Worm (Caenorhabditis elegans) whole organism, L4 larva: ENCODE data around the gene clh-1.

Experiments
- F49E8.2 ChIP-seq: sonication (generic microtip); optimal IDR thresholded peaks from 2 replicates; lab custom pipeline; 2016; ENCODE audit warnings: missing compliant biosample characterization, mild to moderate bottlenecking, missing genetic modification characterization, borderline replicate concordance
- T20F7.1 ChIP-seq: fragments of 200-800 bp; sonication (Bioruptor generic); optimal IDR thresholded peaks from 2 replicates; lab custom pipeline; 2018; ENCODE audit warnings: mild to moderate bottlenecking, missing genetic modification characterization, missing compliant biosample characterization
- T26A8.4 ChIP-seq: fragments of 200-800 bp; sonication (Bioruptor generic); IDR thresholded peaks from 2 replicates; pipeline ENCODE4 v1.3.6; 2022; ENCODE audit warnings: missing genetic modification characterization, missing compliant biosample characterization
- Y5F2A.4 ChIP-seq: fragments of 200-800 bp; sonication (Bioruptor generic); optimal IDR thresholded peaks from 2 replicates; lab custom pipeline; 2018; ENCODE audit warnings: mild to moderate bottlenecking, missing genetic modification characterization, missing compliant biosample characterization
- ZK337.2 ChIP-seq: fragments of 200-800 bp; sonication (Bioruptor generic); IDR thresholded peaks from 2 replicates; pipeline ENCODE4 v1.3.6; 2022; ENCODE audit warnings: missing genetic modification reagents, missing genetic modification characterization, missing compliant biosample characterization
- ZK546.5 ChIP-seq, 2 experiments: sonication (generic microtip); optimal IDR thresholded peaks; 2 replicates each; lab custom pipeline; 2017; ENCODE audit warnings: missing biosample characterization in 2 of 2, missing genetic modification characterization in 2 of 2
- aha-1 ChIP-seq: fragments of 150-350 bp; peaks from one replicate; lab custom pipeline; 2014; ENCODE audit warnings: missing biosample characterization, missing genetic modification characterization
- ceh-28 ChIP-seq: fragments of 150-350 bp; optimal IDR thresholded peaks from 2 replicates; lab custom pipeline; 2014; ENCODE audit warnings: missing biosample characterization, missing genetic modification reagents, missing genetic modification characterization
- ceh-32 ChIP-seq: sonication (generic microtip); optimal IDR thresholded peaks from 2 replicates; lab custom pipeline; 2016; ENCODE audit warnings: mild to moderate bottlenecking, missing genetic modification characterization, missing compliant biosample characterization; ENCODE audit not compliant: poor library complexity
- ces-1 ChIP-seq: fragments of 150-350 bp; sonication (generic microtip); optimal IDR thresholded peaks from 4 replicates; lab custom pipeline; 2014; ENCODE audit warnings: missing biosample characterization, missing genetic modification reagents, missing genetic modification characterization
- daf-19 ChIP-seq: fragments of 200-800 bp; sonication (Bioruptor generic); conservative IDR thresholded peaks from 2 replicates; pipeline ENCODE4 v1.3.6; 2022; ENCODE audit warnings: missing genetic modification characterization, missing compliant biosample characterization
- dpl-1 ChIP-seq: fragments of 150-350 bp; optimal IDR thresholded peaks from 2 replicates; lab custom pipeline; 2014; ENCODE audit warnings: missing biosample characterization, missing genetic modification reagents, missing genetic modification characterization
- duxl-1 ChIP-seq: sonication (generic microtip); optimal IDR thresholded peaks from 2 replicates; lab custom pipeline; 2016; ENCODE audit warnings: mild to moderate bottlenecking, missing genetic modification characterization, moderate library complexity, missing compliant biosample characterization; ENCODE audit not compliant: poor library complexity
- fkh-10 ChIP-seq: fragments of 150-350 bp; optimal IDR thresholded peaks from 2 replicates; lab custom pipeline; 2014; ENCODE audit warnings: missing biosample characterization, missing genetic modification reagents, missing genetic modification characterization
- gei-8 ChIP-seq: fragments of 200-800 bp; sonication (Bioruptor generic); optimal IDR thresholded peaks from 2 replicates; lab custom pipeline; 2018; ENCODE audit warnings: mild to moderate bottlenecking, missing genetic modification characterization, missing compliant biosample characterization
- hlh-11 ChIP-seq: fragments of 200-800 bp; sonication (Bioruptor generic); optimal IDR thresholded peaks from 2 replicates; lab custom pipeline; 2018; ENCODE audit warnings: mild to moderate bottlenecking, missing genetic modification characterization, missing compliant biosample characterization
- jun-1 ChIP-seq: fragments of 150-350 bp; optimal IDR thresholded peaks from 2 replicates; lab custom pipeline; 2014; ENCODE audit warnings: missing biosample characterization, missing genetic modification reagents, missing genetic modification characterization
- lin-1 ChIP-seq: fragments of 200-800 bp; sonication (Bioruptor generic); IDR thresholded peaks from 2 replicates; pipeline ENCODE4 v1.3.6; 2022; ENCODE audit warnings: missing genetic modification reagents, missing genetic modification characterization, missing compliant biosample characterization
- lin-29 ChIP-seq: fragments of 200-800 bp; sonication (Bioruptor generic); IDR thresholded peaks from 2 replicates; pipeline ENCODE4 v1.3.6; 2022; ENCODE audit warnings: missing genetic modification reagents, missing genetic modification characterization, missing compliant biosample characterization
- lsy-2 ChIP-seq, 2 experiments: fragments of 150-350 bp in 1 of 2; sonication (generic microtip) in 1 of 2; optimal IDR thresholded peaks; 2 replicates each; lab custom pipeline; 2014 to 2017; ENCODE audit warnings: missing biosample characterization in 2 of 2, missing genetic modification characterization in 2 of 2
- mdl-1 ChIP-seq, 2 experiments: fragments of 150-350 bp in 1 of 2; sonication (generic microtip) in 1 of 2; optimal IDR thresholded peaks; 2 replicates each; lab custom pipeline; 2014 to 2017; ENCODE audit warnings: missing biosample characterization in 2 of 2, missing genetic modification characterization in 2 of 2
- mep-1 ChIP-seq: fragments of 150-350 bp; sonication (generic microtip); optimal IDR thresholded peaks from 3 replicates; lab custom pipeline; 2014; ENCODE audit warnings: missing biosample characterization, missing genetic modification characterization
- mes-2 ChIP-seq: sonication (generic microtip); optimal IDR thresholded peaks from 2 replicates; lab custom pipeline; 2016; ENCODE audit warnings: missing genotype, mild to moderate bottlenecking, missing genetic modification characterization, missing compliant biosample characterization; ENCODE audit not compliant: poor library complexity, severe bottlenecking
- nhr-11 ChIP-seq: fragments of 150-350 bp; optimal IDR thresholded peaks from 2 replicates; lab custom pipeline; 2014; ENCODE audit warnings: missing biosample characterization, missing genetic modification characterization
- nhr-28 ChIP-seq: fragments of 150-350 bp; optimal IDR thresholded peaks from 2 replicates; lab custom pipeline; 2014; ENCODE audit warnings: missing biosample characterization, missing genetic modification characterization
- nhr-41 ChIP-seq: fragments of 200-800 bp; sonication (Bioruptor generic); IDR thresholded peaks from 2 replicates; pipeline ENCODE4 v1.3.6; 2022; ENCODE audit warnings: missing genetic modification reagents, missing genetic modification characterization, missing compliant biosample characterization
- nhr-48 ChIP-seq: sonication (generic microtip); optimal IDR thresholded peaks from 2 replicates; lab custom pipeline; 2016; ENCODE audit warnings: mild to moderate bottlenecking, missing genetic modification characterization, missing compliant biosample characterization
- nhr-6 ChIP-seq: fragments of 150-350 bp; optimal IDR thresholded peaks from 2 replicates; lab custom pipeline; 2014; ENCODE audit warnings: missing biosample characterization, missing genetic modification characterization
- nhr-77 ChIP-seq: fragments of 150-350 bp; optimal IDR thresholded peaks from 2 replicates; lab custom pipeline; 2014; ENCODE audit warnings: missing biosample characterization, missing genetic modification characterization
- set-16 ChIP-seq: fragments of 200-800 bp; sonication (Bioruptor generic); IDR thresholded peaks from 2 replicates; pipeline ENCODE4 v1.3.6; 2022; ENCODE audit warnings: missing genetic modification reagents, missing genetic modification characterization, missing compliant biosample characterization
- snpc-4 ChIP-seq: fragments of 150-350 bp; optimal IDR thresholded peaks from 2 replicates; lab custom pipeline; 2014; ENCODE audit warnings: missing biosample characterization, missing genetic modification characterization
- spr-3 ChIP-seq: fragments of 200-800 bp; sonication (Bioruptor generic); optimal IDR thresholded peaks from 2 replicates; lab custom pipeline; 2018; ENCODE audit warnings: mild to moderate bottlenecking, missing genetic modification characterization, missing compliant biosample characterization
- tag-97 ChIP-seq: fragments of 200-800 bp; sonication (Bioruptor generic); IDR thresholded peaks from 2 replicates; pipeline ENCODE4 v1.3.6; 2022; ENCODE audit warnings: missing genetic modification characterization, missing compliant biosample characterization
- tra-1 ChIP-seq: fragments of 200-800 bp; sonication (Bioruptor generic); IDR thresholded peaks from 2 replicates; pipeline ENCODE4 v1.3.6; 2022; ENCODE audit warnings: missing genetic modification reagents, missing genetic modification characterization, missing compliant biosample characterization
- unc-130 ChIP-seq: sonication (generic microtip); optimal IDR thresholded peaks from 2 replicates; lab custom pipeline; 2016; ENCODE audit warnings: missing genetic modification reagents, missing genetic modification characterization, missing compliant biosample characterization
- zag-1 ChIP-seq: fragments of 150-350 bp; optimal IDR thresholded peaks from 2 replicates; lab custom pipeline; 2014; ENCODE audit warnings: missing biosample characterization, missing genetic modification characterization
- zfp-3 ChIP-seq: fragments of 200-800 bp; sonication (Bioruptor generic); conservative IDR thresholded peaks from 2 replicates; pipeline ENCODE4 v1.3.6; 2022; ENCODE audit warnings: missing genetic modification reagents, missing genetic modification characterization, missing compliant biosample characterization
- zip-11 ChIP-seq: fragments of 200-800 bp; sonication (Bioruptor generic); IDR thresholded peaks from 2 replicates; pipeline ENCODE4 v1.3.6; 2022; ENCODE audit warnings: missing genetic modification characterization, missing compliant biosample characterization
- zip-2 ChIP-seq: fragments of 150-350 bp; optimal IDR thresholded peaks from 2 replicates; lab custom pipeline; 2014; ENCODE audit warnings: missing biosample characterization, missing genetic modification characterization

The clh-1 gene

DNA sequence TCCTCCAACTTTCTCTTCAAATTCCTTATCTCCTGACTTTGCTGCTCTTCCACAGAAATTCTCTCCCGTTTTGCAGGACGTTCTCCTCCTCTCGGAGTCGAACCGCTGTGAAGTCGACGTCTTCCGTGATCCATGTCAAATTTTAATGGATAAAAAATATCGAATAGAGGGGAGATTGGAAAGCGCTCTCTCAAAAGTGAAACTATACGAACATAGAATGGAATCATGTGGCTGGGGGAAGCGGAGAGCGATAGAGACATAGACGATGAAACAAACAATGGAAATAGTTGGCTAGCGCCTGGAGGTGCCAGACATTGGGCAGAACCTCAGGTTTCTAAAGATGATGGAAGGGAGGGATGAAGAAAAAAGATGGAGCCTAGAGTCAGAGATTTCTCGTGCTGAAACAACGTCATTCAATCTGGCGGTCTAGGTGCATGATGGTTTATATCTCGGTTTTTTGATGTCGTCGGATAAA is 42.3 kb downstream of the clh-1 start, which contains the start of gene F43G6.8 (continued):
- TF ChIP-seq mep-1 (tag; lab: Kevin White, UChicago) (peak; percentile 56), nhr-11 (tag; lab: Kevin White, UChicago) (peak; percentile 80), hlh-11 (tag; lab: Kevin White, UChicago) (peak; percentile 74), aha-1 (tag; lab: Kevin White, UChicago) (peak; percentile 75), nhr-28 (tag; lab: Kevin White, UChicago) (peak; percentile 53), dpl-1 (GFP tag; lab: Kevin White, UChicago) (peak; percentile 24), nhr-6 (tag; lab: Kevin White, UChicago) (peak; percentile 23), zag-1 (tag; lab: Kevin White, UChicago) (no peak), zip-2 (tag; lab: Kevin White, UChicago) (no peak), mdl-1 (tag; optimal IDR thresholded peaks at IDR 0.05; lab: Kevin White, UChicago) (peak in 1 of 2 experiments; percentile 74), ZK546.5 (tag; optimal IDR thresholded peaks at IDR 0.05; lab: Kevin White, UChicago) (no peak), spr-3 (no peak), snpc-4 (tag; lab: Kevin White, UChicago) (no peak), mes-2 (tag; lab: Kevin White, UChicago) (peak; percentile 36)

- TF ChIP-seq ces-1 (GFP tag; lab: Kevin White, UChicago) (no peak), nhr-77 (tag; lab: Kevin White, UChicago) (no peak), T20F7.1 (GFP tag; lab: Kevin White, UChicago) (no peak), set-16 (GFP tag; lab: Robert Waterston, UW) (peak; percentile 71)
Measured at ce11 chrII:11811241-11811640, 45.0 kb downstream of the clh-1 start.

- TF ChIP-seq ZK546.5 (tag; optimal IDR thresholded peaks at IDR 0.05; lab: Kevin White, UChicago) (no peak), unc-130 (no peak), lin-29 (no peak), lsy-2 (tag; optimal IDR thresholded peaks at IDR 0.05; lab: Kevin White, UChicago) (no peak), ZK337.2 (GFP tag; lab: Robert Waterston, UW) (no peak), lin-1 (no peak), gei-8 (GFP tag; lab: Kevin White, UChicago) (no peak), mes-2 (tag; lab: Kevin White, UChicago) (no peak), T26A8.4 (GFP tag; lab: Robert Waterston, UW) (no peak), daf-19 (GFP tag; lab: Robert Waterston, UW) (no peak), fkh-10 (GFP tag; lab: Kevin White, UChicago) (no peak)
Measured at ce11 chrII:11810436-11810835, 45.8 kb downstream of the clh-1 start, which contains the start of gene F43G6.7. Gene F43G6.7 (plus strand): TSS chrII:11810790.

DNA sequence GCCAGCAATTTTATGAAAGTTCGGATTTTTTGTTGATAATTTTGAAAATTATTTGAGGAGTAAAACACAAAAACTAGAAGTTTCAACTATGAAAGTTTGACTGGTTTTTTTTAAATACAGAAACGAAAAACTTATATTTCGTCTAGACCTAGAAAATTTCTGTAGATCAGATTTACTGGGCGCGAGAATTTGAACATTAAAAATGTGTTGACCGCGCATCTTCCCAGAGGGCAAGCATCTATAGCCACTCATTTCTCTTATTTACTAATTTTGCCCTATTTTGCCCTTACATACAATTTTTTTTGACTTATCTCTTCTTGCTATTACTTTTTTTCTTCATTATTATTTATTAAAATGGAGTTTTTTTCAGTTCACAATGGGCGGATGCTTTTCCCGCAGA is 47.3 kb downstream of the clh-1 start, which contains the start of gene F43G6.10:
F43G6.10 (plus strand) TSS at position 371 of the 400 bp plus-strand sequence.
- no peak for TF ChIP-seq lin-29
- TF ChIP-seq zfp-3 (GFP tag; lab: Robert Waterston, UW) = no peak
- TF ChIP-seq nhr-48 (tag; lab: Kevin White, UChicago) = no peak
- no peak for TF ChIP-seq Y5F2A.4 (GFP tag; lab: Kevin White, UChicago)
- no peak for TF ChIP-seq T26A8.4 (GFP tag; lab: Robert Waterston, UW)
- no peak for TF ChIP-seq jun-1 (tag; lab: Kevin White, UChicago)
- no peak for TF ChIP-seq ceh-28 (tag; lab: Kevin White, UChicago)
- TF ChIP-seq gei-8 (GFP tag; lab: Kevin White, UChicago) = no peak
- no peak for TF ChIP-seq mdl-1 (tag; optimal IDR thresholded peaks at IDR 0.05; lab: Kevin White, UChicago)
- TF ChIP-seq nhr-41 = no peak
- no peak for TF ChIP-seq tra-1 (GFP tag; lab: Robert Waterston, UW)
- TF ChIP-seq duxl-1 = no peak
- TF ChIP-seq ceh-32 (tag; lab: Kevin White, UChicago) = no peak
- no peak for TF ChIP-seq F49E8.2 (tag; lab: Kevin White, UChicago)
- TF ChIP-seq tag-97 = no peak
- no peak for TF ChIP-seq zip-11 (GFP tag; lab: Robert Waterston, UW)
